Worm (Caenorhabditis elegans) whole organism, L4 larva: Measurements from ENCODE around the gene ZK616.8.
A peak's percentile ranks its signal among the peaks of the same experiment; 100 is the strongest.

ENCODE experiments used
- F26F4.8 ChIP-seq: fragments of 200-800 bp; sonication (Bioruptor generic); conservative IDR thresholded peaks from 2 replicates; pipeline ENCODE4 v1.3.6; 2022; ENCODE audit warnings: missing genetic modification characterization, missing compliant biosample characterization
- F37D6.2 ChIP-seq: sonication (generic microtip); optimal IDR thresholded peaks from 2 replicates; lab custom pipeline; 2016; ENCODE audit warnings: mild to moderate bottlenecking, missing genetic modification characterization, missing compliant biosample characterization
- F49E8.2 ChIP-seq: sonication (generic microtip); optimal IDR thresholded peaks from 2 replicates; lab custom pipeline; 2016; ENCODE audit warnings: missing compliant biosample characterization, mild to moderate bottlenecking, missing genetic modification characterization, borderline replicate concordance
- R02D3.7 ChIP-seq: fragments of 150-350 bp; sonication (generic microtip); optimal IDR thresholded peaks from 3 replicates; lab custom pipeline; 2014; ENCODE audit warnings: missing biosample characterization, missing genetic modification characterization
- Y5F2A.4 ChIP-seq: fragments of 200-800 bp; sonication (Bioruptor generic); optimal IDR thresholded peaks from 2 replicates; lab custom pipeline; 2018; ENCODE audit warnings: mild to moderate bottlenecking, missing genetic modification characterization, missing compliant biosample characterization
- ZK546.5 ChIP-seq, 2 experiments: sonication (generic microtip); optimal IDR thresholded peaks; 2 replicates each; lab custom pipeline; 2017; ENCODE audit warnings: missing biosample characterization in 2 of 2, missing genetic modification characterization in 2 of 2
- aha-1 ChIP-seq: fragments of 150-350 bp; peaks from one replicate; lab custom pipeline; 2014; ENCODE audit warnings: missing biosample characterization, missing genetic modification characterization
- aly-2 ChIP-seq: sonication (generic microtip); optimal IDR thresholded peaks from 2 replicates; lab custom pipeline; 2018; ENCODE audit warnings: missing biosample characterization, missing genetic modification characterization
- arid-1 ChIP-seq: fragments of 200-800 bp; sonication (Bioruptor generic); conservative IDR thresholded peaks from 2 replicates; pipeline ENCODE4 v1.3.6; 2022; ENCODE audit warnings: missing genetic modification reagents, missing genetic modification characterization, missing compliant biosample characterization
- attf-4 ChIP-seq: sonication (generic microtip); optimal IDR thresholded peaks from 3 replicates; lab custom pipeline; 2017; ENCODE audit warnings: missing biosample characterization, missing genetic modification characterization
- ceh-44 ChIP-seq: fragments of 200-800 bp; sonication (Bioruptor generic); IDR thresholded peaks from 2 replicates; pipeline ENCODE4 v1.3.6; 2022; ENCODE audit warnings: missing genetic modification reagents, missing genetic modification characterization, missing compliant biosample characterization
- ceh-82 ChIP-seq: sonication (generic microtip); optimal IDR thresholded peaks from 2 replicates; lab custom pipeline; 2017; ENCODE audit warnings: missing biosample characterization, missing genetic modification characterization
- cey-2 ChIP-seq: sonication (generic microtip); optimal IDR thresholded peaks from 3 replicates; lab custom pipeline; 2017; ENCODE audit warnings: missing genetic modification characterization, mild to moderate bottlenecking, missing compliant biosample characterization, antibody characterized with exemption, borderline replicate concordance; ENCODE audit not compliant: insufficient read depth
- ctbp-1 ChIP-seq: fragments of 200-800 bp; sonication (Bioruptor generic); IDR thresholded peaks from 2 replicates; pipeline ENCODE4 v1.3.6; 2022; ENCODE audit warnings: missing genetic modification reagents, missing genetic modification characterization, missing compliant biosample characterization
- daf-16 ChIP-seq, 3 experiments: sonication (generic microtip); optimal IDR thresholded peaks; 2 replicates each; lab custom pipeline; 2016 to 2017; ENCODE audit warnings: missing genetic modification characterization in 3 of 3, missing genetic modification reagents in 3 of 3, mild to moderate bottlenecking in 2 of 3, missing compliant biosample characterization in 2 of 3, missing biosample characterization in 1 of 3, moderate library complexity in 1 of 3
- daf-19 ChIP-seq: fragments of 200-800 bp; sonication (Bioruptor generic); conservative IDR thresholded peaks from 2 replicates; pipeline ENCODE4 v1.3.6; 2022; ENCODE audit warnings: missing genetic modification characterization, missing compliant biosample characterization
- daf-8 ChIP-seq: fragments of 200-800 bp; sonication (Bioruptor generic); IDR thresholded peaks from 2 replicates; pipeline ENCODE4 v1.3.6; 2022; ENCODE audit warnings: missing genetic modification characterization, missing compliant biosample characterization
- dmd-6 ChIP-seq: fragments of 200-800 bp; sonication (Bioruptor generic); IDR thresholded peaks from 2 replicates; pipeline ENCODE4 v1.3.6; 2022; ENCODE audit warnings: missing genetic modification reagents, missing genetic modification characterization, missing compliant biosample characterization
- dmd-9 ChIP-seq: fragments of 200-800 bp; sonication (Bioruptor generic); IDR thresholded peaks from 2 replicates; pipeline ENCODE4 v1.3.6; 2022; ENCODE audit warnings: missing genetic modification reagents, missing genetic modification characterization, missing compliant biosample characterization
- duxl-1 ChIP-seq: sonication (generic microtip); optimal IDR thresholded peaks from 2 replicates; lab custom pipeline; 2016; ENCODE audit warnings: mild to moderate bottlenecking, missing genetic modification characterization, moderate library complexity, missing compliant biosample characterization; ENCODE audit not compliant: poor library complexity
- egl-27 ChIP-seq: sonication (generic microtip); optimal IDR thresholded peaks from 3 replicates; lab custom pipeline; 2017; ENCODE audit warnings: missing biosample characterization, missing genetic modification reagents, missing genetic modification characterization
- fkh-10 ChIP-seq: fragments of 150-350 bp; optimal IDR thresholded peaks from 2 replicates; lab custom pipeline; 2014; ENCODE audit warnings: missing biosample characterization, missing genetic modification reagents, missing genetic modification characterization
- gei-8 ChIP-seq: fragments of 200-800 bp; sonication (Bioruptor generic); optimal IDR thresholded peaks from 2 replicates; lab custom pipeline; 2018; ENCODE audit warnings: mild to moderate bottlenecking, missing genetic modification characterization, missing compliant biosample characterization
- hif-1 ChIP-seq, 2 experiments: sonication (generic microtip); optimal IDR thresholded peaks; 2 replicates each; lab custom pipeline; 2016 to 2017; ENCODE audit warnings: missing compliant biosample characterization in 2 of 2, missing genetic modification characterization in 2 of 2, missing genetic modification reagents in 2 of 2, missing genotype in 2 of 2, mild to moderate bottlenecking in 1 of 2
- hlh-30 ChIP-seq: sonication (generic microtip); optimal IDR thresholded peaks from 2 replicates; lab custom pipeline; 2017; ENCODE audit warnings: antibody characterized with exemption, mild to moderate bottlenecking, missing genetic modification characterization, missing compliant biosample characterization; ENCODE audit not compliant: insufficient read depth
- hmg-1.1 ChIP-seq: fragments of 200-800 bp; sonication (Bioruptor generic); IDR thresholded peaks from 2 replicates; pipeline ENCODE4 v1.3.6; 2022; ENCODE audit warnings: missing genetic modification reagents, missing genetic modification characterization, missing compliant biosample characterization
- lim-7 ChIP-seq: fragments of 200-800 bp; sonication (Bioruptor generic); IDR thresholded peaks from 2 replicates; pipeline ENCODE4 v1.3.6; 2022; ENCODE audit warnings: missing genetic modification characterization, missing compliant biosample characterization
- lin-1 ChIP-seq: fragments of 200-800 bp; sonication (Bioruptor generic); IDR thresholded peaks from 2 replicates; pipeline ENCODE4 v1.3.6; 2022; ENCODE audit warnings: missing genetic modification reagents, missing genetic modification characterization, missing compliant biosample characterization
- lin-13 ChIP-seq: fragments of 150-350 bp; optimal IDR thresholded peaks from 2 replicates; lab custom pipeline; 2014; ENCODE audit warnings: missing biosample characterization, missing genetic modification reagents, missing genetic modification characterization
- lin-15B ChIP-seq: fragments of 150-350 bp; sonication (generic microtip); optimal IDR thresholded peaks from 3 replicates; lab custom pipeline; 2014; ENCODE audit warnings: missing biosample characterization, missing genetic modification characterization
- lin-29 ChIP-seq: fragments of 200-800 bp; sonication (Bioruptor generic); IDR thresholded peaks from 2 replicates; pipeline ENCODE4 v1.3.6; 2022; ENCODE audit warnings: missing genetic modification reagents, missing genetic modification characterization, missing compliant biosample characterization
- lir-3 ChIP-seq: sonication (generic microtip); optimal IDR thresholded peaks from 2 replicates; lab custom pipeline; 2016; ENCODE audit warnings: mild to moderate bottlenecking, missing genetic modification characterization, missing compliant biosample characterization
- lsy-2 ChIP-seq, 2 experiments: fragments of 150-350 bp in 1 of 2; sonication (generic microtip) in 1 of 2; optimal IDR thresholded peaks; 2 replicates each; lab custom pipeline; 2014 to 2017; ENCODE audit warnings: missing biosample characterization in 2 of 2, missing genetic modification characterization in 2 of 2
- madf-5 ChIP-seq, 2 experiments: fragments of 200-800 bp; sonication (Bioruptor generic); IDR thresholded peaks; 2 replicates each; pipeline ENCODE4 v1.3.6; 2022; ENCODE audit warnings: missing compliant biosample characterization in 2 of 2, missing genetic modification characterization in 2 of 2
- mdt-29 ChIP-seq: fragments of 200-800 bp; sonication (Bioruptor generic); IDR thresholded peaks from 2 replicates; pipeline ENCODE4 v1.3.6; 2022; ENCODE audit warnings: missing genetic modification reagents, missing genetic modification characterization, missing compliant biosample characterization
- mes-2 ChIP-seq: sonication (generic microtip); optimal IDR thresholded peaks from 2 replicates; lab custom pipeline; 2016; ENCODE audit warnings: missing genotype, mild to moderate bottlenecking, missing genetic modification characterization, missing compliant biosample characterization; ENCODE audit not compliant: poor library complexity, severe bottlenecking
- nhr-10 ChIP-seq: fragments of 150-350 bp; optimal IDR thresholded peaks from 2 replicates; lab custom pipeline; 2014; ENCODE audit warnings: missing biosample characterization, missing genetic modification characterization
- nhr-111 ChIP-seq: fragments of 200-800 bp; sonication (Bioruptor generic); optimal IDR thresholded peaks from 2 replicates; lab custom pipeline; 2018; ENCODE audit warnings: mild to moderate bottlenecking, missing genetic modification characterization, missing compliant biosample characterization
- nhr-41 ChIP-seq: fragments of 200-800 bp; sonication (Bioruptor generic); IDR thresholded peaks from 2 replicates; pipeline ENCODE4 v1.3.6; 2022; ENCODE audit warnings: missing genetic modification reagents, missing genetic modification characterization, missing compliant biosample characterization
- nhr-48 ChIP-seq: sonication (generic microtip); optimal IDR thresholded peaks from 2 replicates; lab custom pipeline; 2016; ENCODE audit warnings: mild to moderate bottlenecking, missing genetic modification characterization, missing compliant biosample characterization
- nhr-77 ChIP-seq: fragments of 150-350 bp; optimal IDR thresholded peaks from 2 replicates; lab custom pipeline; 2014; ENCODE audit warnings: missing biosample characterization, missing genetic modification characterization
- php-3 ChIP-seq: fragments of 200-800 bp; sonication (Bioruptor generic); IDR thresholded peaks from 2 replicates; pipeline ENCODE4 v1.3.6; 2022; ENCODE audit warnings: missing genetic modification reagents, missing genetic modification characterization, missing compliant biosample characterization
- pqm-1 ChIP-seq: sonication (generic microtip); optimal IDR thresholded peaks from 2 replicates; lab custom pipeline; 2017; ENCODE audit warnings: missing biosample characterization, missing genetic modification characterization
- set-16 ChIP-seq: fragments of 200-800 bp; sonication (Bioruptor generic); IDR thresholded peaks from 2 replicates; pipeline ENCODE4 v1.3.6; 2022; ENCODE audit warnings: missing genetic modification reagents, missing genetic modification characterization, missing compliant biosample characterization
- skn-1 ChIP-seq: fragments of 150-350 bp; optimal IDR thresholded peaks from 2 replicates; lab custom pipeline; 2014; ENCODE audit warnings: missing biosample characterization, missing genetic modification characterization
- snpc-1.2 ChIP-seq: fragments of 200-800 bp; sonication (Bioruptor generic); IDR thresholded peaks from 2 replicates; pipeline ENCODE4 v1.3.6; 2022; ENCODE audit warnings: missing genetic modification reagents, missing genetic modification characterization, missing compliant biosample characterization
- spr-3 ChIP-seq: fragments of 200-800 bp; sonication (Bioruptor generic); optimal IDR thresholded peaks from 2 replicates; lab custom pipeline; 2018; ENCODE audit warnings: mild to moderate bottlenecking, missing genetic modification characterization, missing compliant biosample characterization
- tra-1 ChIP-seq: fragments of 200-800 bp; sonication (Bioruptor generic); IDR thresholded peaks from 2 replicates; pipeline ENCODE4 v1.3.6; 2022; ENCODE audit warnings: missing genetic modification reagents, missing genetic modification characterization, missing compliant biosample characterization
- zag-1 ChIP-seq: fragments of 150-350 bp; optimal IDR thresholded peaks from 2 replicates; lab custom pipeline; 2014; ENCODE audit warnings: missing biosample characterization, missing genetic modification characterization
- zfp-2 ChIP-seq: sonication (generic microtip); optimal IDR thresholded peaks from 2 replicates; lab custom pipeline; 2016; ENCODE audit warnings: mild to moderate bottlenecking, missing genetic modification characterization, missing compliant biosample characterization
- ztf-7 ChIP-seq: fragments of 150-350 bp; optimal IDR thresholded peaks from 2 replicates; lab custom pipeline; 2014; ENCODE audit warnings: missing biosample characterization, missing genetic modification characterization

The ZK616.8 gene

DNA sequence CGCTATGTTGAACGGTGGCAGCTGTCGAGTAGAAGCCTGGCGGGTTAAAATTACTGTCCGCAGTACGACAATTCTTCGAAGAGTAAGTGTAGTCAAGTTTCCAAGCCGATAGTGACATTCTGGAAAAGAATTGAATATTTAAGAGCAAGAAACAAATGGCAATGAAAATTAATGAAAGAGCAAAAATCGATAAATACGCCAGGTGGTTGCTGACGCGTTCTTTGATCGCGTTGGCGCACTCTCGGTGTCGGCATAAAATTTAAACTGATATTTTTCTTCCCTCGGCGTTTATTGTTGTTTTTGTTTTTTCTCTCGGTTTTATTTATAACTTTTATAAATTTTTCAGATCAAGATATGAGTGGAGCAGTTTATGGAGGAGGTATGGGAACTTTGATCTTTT is 17.3 kb downstream of the ZK616.8 start, which contains the start of the genes perm-3 and swsn-6 (continued):
- peak; percentile 52 for TF ChIP-seq duxl-1 (tag; lab: Kevin White, UChicago)
- no peak for TF ChIP-seq R02D3.7 (tag; lab: Kevin White, UChicago)
- TF ChIP-seq dmd-6 (GFP tag; lab: Robert Waterston, UW), result no peak; the same call in 1 of the 2 replicates
- peak; percentile 82 for TF ChIP-seq snpc-1.2
- no peak for TF ChIP-seq skn-1
- peak; percentile 25 for TF ChIP-seq nhr-48 (tag; lab: Kevin White, UChicago)
- no peak for TF ChIP-seq zfp-2
- TF ChIP-seq lin-13 (GFP tag; lab: Kevin White, UChicago), result peak; percentile 63
- no peak for TF ChIP-seq gei-8
- TF ChIP-seq daf-19 (GFP tag; lab: Robert Waterston, UW), result no peak
- no peak for TF ChIP-seq spr-3
- no peak for TF ChIP-seq pqm-1
- TF ChIP-seq lir-3, result no peak
- TF ChIP-seq lin-29, result no peak
- TF ChIP-seq ceh-44, result no peak
- TF ChIP-seq attf-4 (tag; lab: Kevin White, UChicago), result no peak
- TF ChIP-seq arid-1, result no peak
- TF ChIP-seq mdt-29 (GFP tag; lab: Robert Waterston, UW), result no peak
- TF ChIP-seq mes-2 (tag; lab: Kevin White, UChicago), result peak; percentile 90
- no peak for TF ChIP-seq dmd-9
- TF ChIP-seq madf-5 (GFP tag; IDR thresholded peaks at IDR 0.05; lab: Robert Waterston, UW), result no peak
- TF ChIP-seq daf-16 (GFP tag; optimal IDR thresholded peaks at IDR 0.05; lab: Kevin White, UChicago), result peak in 1 of 2 experiments; percentile 27
- TF ChIP-seq daf-16 (tag; optimal IDR thresholded peaks at IDR 0.05; lab: Kevin White, UChicago), result peak; percentile 44
- peak; percentile 70 for TF ChIP-seq F37D6.2 (tag; lab: Kevin White, UChicago)
- 0 out of 2 replicates have a peak, but pooled peaks have one; percentile 45 for TF ChIP-seq php-3 (GFP tag; lab: Robert Waterston, UW)
- no peak for TF ChIP-seq nhr-41 (GFP tag; lab: Robert Waterston, UW)
- TF ChIP-seq nhr-111 (GFP tag; lab: Kevin White, UChicago), result no peak
- TF ChIP-seq nhr-10 (tag; lab: Kevin White, UChicago), result no peak
- no peak for TF ChIP-seq tra-1 (GFP tag; lab: Robert Waterston, UW)
- no peak for TF ChIP-seq F26F4.8 (GFP tag; lab: Robert Waterston, UW)
- no peak for TF ChIP-seq daf-8 (GFP tag; lab: Robert Waterston, UW)
- TF ChIP-seq hmg-1.1 (GFP tag; lab: Robert Waterston, UW), result peak; percentile 68
- no peak for TF ChIP-seq hif-1 (tag; optimal IDR thresholded peaks at IDR 0.05; lab: Kevin White, UChicago)
- no peak for TF ChIP-seq ZK546.5 (tag; optimal IDR thresholded peaks at IDR 0.05; lab: Kevin White, UChicago)
- TF ChIP-seq set-16 (GFP tag; lab: Robert Waterston, UW), result no peak
- TF ChIP-seq ceh-82 (tag; lab: Kevin White, UChicago), result no peak
- TF ChIP-seq Y5F2A.4 (GFP tag; lab: Kevin White, UChicago), result no peak
- TF ChIP-seq lsy-2 (tag; optimal IDR thresholded peaks at IDR 0.05; lab: Kevin White, UChicago), result peak; percentile 24 to 89
- TF ChIP-seq aly-2 (tag; lab: Kevin White, UChicago), result no peak
- peak; percentile 32 for TF ChIP-seq aha-1 (tag; lab: Kevin White, UChicago)
- TF ChIP-seq nhr-77 (tag; lab: Kevin White, UChicago), result peak; percentile 42
- no peak for TF ChIP-seq F49E8.2 (tag; lab: Kevin White, UChicago)
- no peak for TF ChIP-seq cey-2
- no peak for TF ChIP-seq ctbp-1
- TF ChIP-seq fkh-10, result no peak
- TF ChIP-seq lim-7, result no peak
- peak; percentile 67 for TF ChIP-seq hlh-30 (tag; lab: Kevin White, UChicago)
- peak; percentile 64 for TF ChIP-seq ztf-7 (tag; lab: Kevin White, UChicago)
- TF ChIP-seq zag-1 (tag; lab: Kevin White, UChicago), result no peak
- no peak for TF ChIP-seq lin-1
- no peak for TF ChIP-seq egl-27 (tag; lab: Kevin White, UChicago)
- no peak for TF ChIP-seq lin-15B (tag; lab: Kevin White, UChicago)
